Fruit fly (Drosophila melanogaster) whole organism, pupa: ENCODE measurements around the gene mbo.

Experiments used
- CG10348 ChIP-seq: fragments of 200-800 bp; sonication (Bioruptor generic); IDR thresholded peaks from 2 replicates; pipeline ENCODE4 v1.3.6; 2022; ENCODE audit warnings: missing biosample characterization, missing genetic modification characterization
- CG12605 ChIP-seq: fragments of 200-800 bp; sonication (Bioruptor generic); IDR thresholded peaks from 2 replicates; pipeline ENCODE4 v1.3.6; 2022; ENCODE audit warnings: missing biosample characterization, missing genetic modification characterization
- CG13204 ChIP-seq: fragments of 200-800 bp; sonication (Bioruptor generic); optimal IDR thresholded peaks from 2 replicates; lab custom pipeline; 2018; ENCODE audit warnings: missing biosample characterization, mild to moderate bottlenecking, missing genetic modification characterization, moderate library complexity
- CG14655 ChIP-seq: fragments of 200-800 bp; sonication (Bioruptor generic); optimal IDR thresholded peaks from 3 replicates; lab custom pipeline; 2017; ENCODE audit warnings: mild to moderate bottlenecking, missing biosample characterization, missing genetic modification reagents, missing genetic modification characterization
- CG15710 ChIP-seq: fragments of 200-800 bp; sonication (Bioruptor generic); optimal IDR thresholded peaks from 2 replicates; lab custom pipeline; 2018; ENCODE audit warnings: missing biosample characterization, mild to moderate bottlenecking, missing genetic modification characterization, moderate library complexity
- CG17806 ChIP-seq: fragments of 200-800 bp; sonication (Bioruptor generic); optimal IDR thresholded peaks from 2 replicates; lab custom pipeline; 2018; ENCODE audit warnings: missing biosample characterization, mild to moderate bottlenecking, missing genetic modification characterization, moderate library complexity
- CG32121 ChIP-seq: fragments of 200-800 bp; sonication (Bioruptor generic); IDR thresholded peaks from 2 replicates; pipeline ENCODE4 v1.3.6; 2022; ENCODE audit warnings: missing biosample characterization, missing genetic modification characterization
- CG34367 ChIP-seq: fragments of 200-800 bp; sonication (Bioruptor generic); optimal IDR thresholded peaks from 2 replicates; lab custom pipeline; 2018; ENCODE audit warnings: missing biosample characterization, mild to moderate bottlenecking, missing genetic modification characterization
- CG4496 ChIP-seq: fragments of 200-800 bp; sonication (Bioruptor generic); IDR thresholded peaks from 3 replicates; pipeline ENCODE4 v1.3.6; 2022; ENCODE audit warnings: missing biosample characterization, missing genetic modification characterization
- CG8159 ChIP-seq: fragments of 200-800 bp; sonication (Bioruptor generic); optimal IDR thresholded peaks from 3 replicates; lab custom pipeline; 2018; ENCODE audit warnings: missing biosample characterization, mild to moderate bottlenecking, missing genetic modification characterization, moderate library complexity
- CG8301 ChIP-seq: fragments of 200-800 bp; sonication (Bioruptor generic); optimal IDR thresholded peaks from 2 replicates; lab custom pipeline; 2018; ENCODE audit warnings: missing biosample characterization, mild to moderate bottlenecking, missing genetic modification characterization
- CG9948 ChIP-seq: fragments of 200-800 bp; sonication (Bioruptor generic); optimal IDR thresholded peaks from 2 replicates; lab custom pipeline; 2018; ENCODE audit warnings: missing biosample characterization, mild to moderate bottlenecking, missing genetic modification characterization, moderate library complexity
- D1 ChIP-seq: fragments of 200-800 bp; sonication (Bioruptor generic); optimal IDR thresholded peaks from 2 replicates; lab custom pipeline; 2018; ENCODE audit warnings: missing biosample characterization, mild to moderate bottlenecking, missing genetic modification characterization, moderate library complexity
- EcR ChIP-seq: fragments of 200-800 bp; sonication (Bioruptor generic); optimal IDR thresholded peaks from 3 replicates; lab custom pipeline; 2019; ENCODE audit warnings: missing biosample characterization, missing genetic modification characterization, mild to moderate bottlenecking, moderate library complexity, missing genetic modification reagents
- Ets98B ChIP-seq: fragments of 200-800 bp; sonication (Bioruptor generic); IDR thresholded peaks from 2 replicates; pipeline ENCODE4 v1.3.6; 2022; ENCODE audit warnings: missing biosample characterization, missing genetic modification characterization
- Pif1A ChIP-seq: fragments of 200-800 bp; sonication (Bioruptor generic); optimal IDR thresholded peaks from 3 replicates; lab custom pipeline; 2016; ENCODE audit warnings: missing biosample characterization, missing genetic modification characterization
- Pif1B ChIP-seq: fragments of 200-800 bp; sonication (Bioruptor generic); optimal IDR thresholded peaks from 3 replicates; lab custom pipeline; 2016; ENCODE audit warnings: missing biosample characterization, missing genetic modification characterization
- Snoo ChIP-seq: fragments of 200-800 bp; sonication (Bioruptor generic); optimal IDR thresholded peaks from 3 replicates; lab custom pipeline; 2017; ENCODE audit warnings: missing biosample characterization, mild to moderate bottlenecking, missing genetic modification characterization, inconsistent platforms
- fd96Ca ChIP-seq: fragments of 200-800 bp; sonication (Bioruptor generic); IDR thresholded peaks from 3 replicates; pipeline ENCODE4 v1.3.6; 2022; ENCODE audit warnings: missing biosample characterization, missing genetic modification characterization
- gl ChIP-seq: fragments of 200-800 bp; sonication (Bioruptor generic); optimal IDR thresholded peaks from 2 replicates; lab custom pipeline; 2018; ENCODE audit warnings: missing biosample characterization, mild to moderate bottlenecking, missing genetic modification characterization
- rn ChIP-seq: fragments of 200-800 bp; sonication (Bioruptor generic); IDR thresholded peaks from 2 replicates; pipeline ENCODE4 v1.3.6; 2022; ENCODE audit warnings: missing biosample characterization, missing genetic modification characterization

mbo gene

DNA sequence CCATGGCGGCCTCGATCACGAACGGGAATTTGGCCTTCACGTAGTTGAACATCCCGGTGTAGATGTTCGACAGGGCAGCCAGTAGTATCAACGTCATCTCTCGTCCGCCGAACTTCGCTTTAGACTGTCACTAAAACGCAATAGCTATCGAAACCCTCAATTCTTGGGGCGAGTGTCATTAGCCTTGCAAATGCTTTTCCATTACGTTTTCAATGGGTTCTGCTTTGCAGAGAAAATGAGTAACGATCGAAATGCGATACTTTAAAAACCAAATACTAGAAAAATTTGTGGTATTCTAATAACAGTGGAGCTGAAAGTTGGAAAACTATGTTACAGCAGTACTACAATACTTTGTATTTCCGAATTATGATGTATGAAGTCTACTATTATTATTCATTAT is 2.7 kb downstream of the mbo start, which contains the start of gene CG43630:
TSS of gene CG43630 (minus strand) at position 101 of the 400 bp plus-strand sequence.
- TF ChIP-seq CG14655 (GFP tag; lab: Kevin White, UChicago) = no peak
- TF ChIP-seq Snoo = no peak
- no peak for TF ChIP-seq CG32121 (GFP tag; lab: Robert Waterston, UW)
- TF ChIP-seq rn (GFP tag; lab: Robert Waterston, UW) = no peak
- no peak for TF ChIP-seq Pif1A (GFP tag; lab: Kevin White, UChicago)
- no peak for TF ChIP-seq CG15710
- TF ChIP-seq CG17806 (tag; lab: Kevin White, UChicago) = no peak
- TF ChIP-seq gl (tag; lab: Kevin White, UChicago) = no peak
- no peak for TF ChIP-seq Ets98B (GFP tag; lab: Robert Waterston, UW)
- no peak for TF ChIP-seq CG34367 (tag; lab: Kevin White, UChicago)
- no peak for TF ChIP-seq EcR (GFP tag; lab: Kevin White, UChicago)

DNA sequence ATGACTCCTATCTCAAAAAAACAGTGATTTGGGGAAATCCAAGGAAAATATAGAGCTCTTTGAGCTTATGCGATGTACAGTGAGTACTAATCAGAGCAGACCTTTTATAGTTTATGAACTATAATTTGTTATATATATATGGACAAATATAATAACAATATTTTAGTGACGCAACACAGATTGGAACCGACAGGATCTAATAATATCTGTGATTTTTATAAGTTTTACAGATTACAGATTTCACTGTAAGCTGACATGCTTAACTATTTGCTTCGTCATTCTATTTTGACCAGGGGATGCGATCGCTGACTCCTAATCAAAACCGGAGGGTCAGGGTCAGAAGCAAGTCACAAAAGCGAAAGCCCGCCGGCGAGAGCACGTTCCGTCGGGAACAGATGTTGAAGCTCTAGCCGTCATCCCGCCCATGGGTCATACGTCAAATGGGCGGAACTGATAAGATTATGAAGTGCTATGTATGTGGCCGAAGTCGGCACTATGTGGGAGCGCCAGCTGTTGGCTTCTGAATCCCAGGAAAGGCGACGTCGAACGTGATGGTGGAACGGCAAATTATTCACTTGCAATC is 4.7 kb downstream of the mbo start, which contains the start of gene Gnmt:
TSS of gene Gnmt (plus strand) at position 568 of the 583 bp plus-strand sequence.
- TF ChIP-seq CG12605 (GFP tag; lab: Robert Waterston, UW) (no peak), Snoo (no peak), rn (GFP tag; lab: Robert Waterston, UW) (no peak), Ets98B (GFP tag; lab: Robert Waterston, UW) (no peak), CG34367 (tag; lab: Kevin White, UChicago) (no peak), CG8159 (tag; lab: Kevin White, UChicago) (no peak), CG15710 (no peak)
- TF ChIP-seq, all 21 proteins: peak for 0

DNA sequence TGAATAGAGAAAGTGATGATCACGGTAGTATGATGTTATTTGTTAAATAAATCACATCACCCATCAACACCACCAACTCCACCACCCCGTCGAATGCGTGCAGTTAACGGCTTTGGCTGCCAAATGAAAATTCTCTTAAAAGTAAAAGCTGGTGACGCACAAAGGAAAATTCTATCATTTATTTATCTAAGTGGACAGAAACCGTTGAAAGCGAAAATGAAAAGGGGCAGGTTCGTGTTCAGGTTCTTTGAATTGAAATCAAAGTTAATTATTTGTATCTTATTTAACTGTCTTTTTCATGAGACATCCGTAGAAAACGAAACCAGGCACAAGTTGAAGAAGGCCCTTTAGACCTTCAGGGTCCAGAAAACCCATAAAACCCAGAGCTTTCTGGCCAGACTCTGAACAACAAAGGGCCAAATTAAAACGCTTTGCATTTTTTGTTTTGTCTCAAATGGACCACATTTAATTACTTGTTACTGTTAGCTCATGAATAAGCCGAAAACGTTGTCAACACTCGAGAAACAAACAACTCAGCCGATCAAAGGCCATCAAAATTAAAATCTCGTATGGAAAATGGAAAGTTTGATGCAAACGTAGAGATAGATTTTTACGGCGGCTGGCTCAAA is 12.5 kb downstream of the mbo start:
- TF ChIP-seq CG15710 (no peak), CG8301 (no peak), Ets98B (GFP tag; lab: Robert Waterston, UW) (no peak), gl (tag; lab: Kevin White, UChicago) (no peak), CG9948 (tag; lab: Kevin White, UChicago) (no peak), CG13204 (no peak), Pif1A (GFP tag; lab: Kevin White, UChicago) (no peak), CG14655 (GFP tag; lab: Kevin White, UChicago) (no peak), Snoo (no peak), Pif1B (GFP tag; lab: Kevin White, UChicago) (no peak), CG8159 (tag; lab: Kevin White, UChicago) (no peak), CG4496 (GFP tag; lab: Robert Waterston, UW) (no peak), CG17806 (tag; lab: Kevin White, UChicago) (no peak), CG10348 (GFP tag; lab: Robert Waterston, UW) (no peak), EcR (GFP tag; lab: Kevin White, UChicago) (no peak), fd96Ca (GFP tag; lab: Robert Waterston, UW) (no peak)
- TF ChIP-seq, all 21 proteins: peak for 0

DNA sequence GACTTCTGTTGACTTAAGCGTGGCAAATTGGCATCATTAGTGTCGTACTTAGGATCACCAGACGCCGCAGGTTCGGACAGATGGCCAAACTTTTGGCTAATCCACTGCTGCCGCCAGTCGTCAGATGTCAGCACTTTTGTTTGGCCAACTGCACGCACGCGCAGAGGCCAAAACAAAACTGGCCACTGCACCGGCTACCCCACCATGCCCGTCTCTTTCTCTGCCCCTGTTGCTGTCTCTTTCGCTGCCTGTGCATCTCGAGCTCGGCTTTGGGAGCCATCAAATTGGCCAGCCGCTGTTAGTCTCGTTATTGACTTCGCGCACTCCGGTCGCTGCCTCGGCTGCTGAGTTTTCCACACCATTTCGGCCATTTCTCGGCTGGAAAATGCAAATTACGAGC is 16.3 kb downstream of the mbo start, which contains the start of gene CG14395:
TSS of gene CG14395 (plus strand) at position 301 of the 400 bp plus-strand sequence.
- TF ChIP-seq CG13204 (no peak), Snoo (no peak), CG10348 (GFP tag; lab: Robert Waterston, UW) (no peak), EcR (GFP tag; lab: Kevin White, UChicago) (no peak), rn (GFP tag; lab: Robert Waterston, UW) (no peak), CG4496 (GFP tag; lab: Robert Waterston, UW) (peak; percentile 72; the same call in 2 of the 3 replicates), Ets98B (GFP tag; lab: Robert Waterston, UW) (0 out of 2 replicates have a peak, but pooled peaks have one; percentile 17)

DNA sequence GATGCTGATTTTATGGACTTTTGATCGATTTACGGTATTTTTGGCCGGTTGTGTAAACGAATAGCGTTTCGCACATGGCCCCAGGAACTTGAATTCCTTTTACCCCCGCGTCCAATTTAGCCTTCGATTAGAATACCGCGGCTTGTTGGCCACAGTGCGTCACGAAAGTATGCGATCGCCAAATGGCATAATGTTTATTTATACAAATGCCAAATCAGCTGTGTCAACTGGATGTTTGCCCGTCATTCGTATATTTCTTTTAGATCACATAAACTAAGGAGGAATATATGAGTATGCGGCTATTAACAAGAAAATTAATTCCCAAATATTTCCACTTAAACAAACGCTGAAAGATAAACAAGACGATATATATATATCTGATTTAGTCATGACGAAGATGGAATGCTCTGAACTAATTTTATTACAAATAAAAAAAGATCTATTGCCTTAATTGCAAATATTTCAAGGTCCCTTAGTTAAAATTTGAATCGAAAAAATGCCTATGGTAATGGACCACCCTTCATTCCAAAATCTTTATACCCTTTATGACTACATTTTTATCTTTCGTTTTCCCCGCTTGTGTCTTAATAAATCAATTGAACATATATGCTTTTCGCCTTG is 21.8 kb downstream of the mbo start:
- TF ChIP-seq CG4496 (GFP tag; lab: Robert Waterston, UW) (no peak), CG15710 (no peak), D1 (tag; lab: Kevin White, UChicago) (no peak), fd96Ca (GFP tag; lab: Robert Waterston, UW) (no peak), CG12605 (GFP tag; lab: Robert Waterston, UW) (no peak), CG34367 (tag; lab: Kevin White, UChicago) (no peak), CG10348 (GFP tag; lab: Robert Waterston, UW) (no peak), gl (tag; lab: Kevin White, UChicago) (no peak), CG17806 (tag; lab: Kevin White, UChicago) (no peak), CG14655 (GFP tag; lab: Kevin White, UChicago) (no peak), Snoo (no peak)

DNA sequence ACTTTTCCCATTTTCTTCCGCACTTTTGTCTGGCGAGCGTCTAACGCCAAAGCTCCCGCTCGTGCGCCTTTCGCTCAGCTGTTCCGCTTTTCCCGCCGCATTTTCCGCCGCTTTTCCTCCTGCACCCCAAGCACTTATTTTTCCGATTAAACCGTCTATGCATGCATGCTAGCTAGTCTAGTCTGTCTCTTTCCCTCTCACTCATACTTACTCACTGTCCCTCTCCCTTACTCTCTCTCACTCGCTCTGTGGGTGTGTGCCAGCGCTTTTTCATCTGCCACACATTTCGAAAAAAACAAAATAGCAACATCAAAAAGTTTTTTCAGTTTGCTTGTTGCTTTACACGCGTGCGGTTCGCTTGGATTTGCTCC is 24.6 kb downstream of the mbo start, which contains the start of gene CG6225:
TSS of gene CG6225 (plus strand) at position 325 of the 371 bp plus-strand sequence.
- TF ChIP-seq CG34367 (tag; lab: Kevin White, UChicago) (no peak), gl (tag; lab: Kevin White, UChicago) (no peak), CG14655 (GFP tag; lab: Kevin White, UChicago) (no peak), Ets98B (GFP tag; lab: Robert Waterston, UW) (no peak), CG15710 (no peak), CG4496 (GFP tag; lab: Robert Waterston, UW) (no peak), Pif1B (GFP tag; lab: Kevin White, UChicago) (no peak), fd96Ca (GFP tag; lab: Robert Waterston, UW) (no peak)
